Worm (Caenorhabditis elegans) whole organism, L4 larva: ENCODE data around the gene T24B8.4.
A peak's percentile ranks its signal among the peaks of the same experiment; 100 is the strongest.

Experiments
- D1046.2 ChIP-seq: fragments of 200-800 bp; sonication (Bioruptor generic); IDR thresholded peaks from 2 replicates; pipeline ENCODE4 v1.3.6; 2022; ENCODE audit warnings: missing genetic modification characterization, missing compliant biosample characterization
- F10B5.3 ChIP-seq: sonication (generic microtip); optimal IDR thresholded peaks from 2 replicates; lab custom pipeline; 2016; ENCODE audit warnings: mild to moderate bottlenecking, missing genetic modification characterization, missing compliant biosample characterization
- T20F7.1 ChIP-seq: fragments of 200-800 bp; sonication (Bioruptor generic); optimal IDR thresholded peaks from 2 replicates; lab custom pipeline; 2018; ENCODE audit warnings: mild to moderate bottlenecking, missing genetic modification characterization, missing compliant biosample characterization
- Y105C5A.15 ChIP-seq: fragments of 200-800 bp; sonication (Bioruptor generic); IDR thresholded peaks from 2 replicates; pipeline ENCODE4 v1.3.6; 2022; ENCODE audit warnings: missing genetic modification characterization, missing compliant biosample characterization
- Y5F2A.4 ChIP-seq: fragments of 200-800 bp; sonication (Bioruptor generic); optimal IDR thresholded peaks from 2 replicates; lab custom pipeline; 2018; ENCODE audit warnings: mild to moderate bottlenecking, missing genetic modification characterization, missing compliant biosample characterization
- ZK337.2 ChIP-seq: fragments of 200-800 bp; sonication (Bioruptor generic); IDR thresholded peaks from 2 replicates; pipeline ENCODE4 v1.3.6; 2022; ENCODE audit warnings: missing genetic modification reagents, missing genetic modification characterization, missing compliant biosample characterization
- ZK546.5 ChIP-seq, 2 experiments: sonication (generic microtip); optimal IDR thresholded peaks; 2 replicates each; lab custom pipeline; 2017; ENCODE audit warnings: missing biosample characterization in 2 of 2, missing genetic modification characterization in 2 of 2
- aly-2 ChIP-seq: sonication (generic microtip); optimal IDR thresholded peaks from 2 replicates; lab custom pipeline; 2018; ENCODE audit warnings: missing biosample characterization, missing genetic modification characterization
- ama-1 ChIP-seq: fragments of 150-350 bp; optimal IDR thresholded peaks from 2 replicates; lab custom pipeline; 2014; ENCODE audit warnings: inconsistent platforms, mixed read lengths
- arid-1 ChIP-seq: fragments of 200-800 bp; sonication (Bioruptor generic); conservative IDR thresholded peaks from 2 replicates; pipeline ENCODE4 v1.3.6; 2022; ENCODE audit warnings: missing genetic modification reagents, missing genetic modification characterization, missing compliant biosample characterization
- ces-1 ChIP-seq: fragments of 150-350 bp; sonication (generic microtip); optimal IDR thresholded peaks from 4 replicates; lab custom pipeline; 2014; ENCODE audit warnings: missing biosample characterization, missing genetic modification reagents, missing genetic modification characterization
- cey-2 ChIP-seq: sonication (generic microtip); optimal IDR thresholded peaks from 3 replicates; lab custom pipeline; 2017; ENCODE audit warnings: missing genetic modification characterization, mild to moderate bottlenecking, missing compliant biosample characterization, antibody characterized with exemption, borderline replicate concordance; ENCODE audit not compliant: insufficient read depth
- daf-12 ChIP-seq: fragments of 150-350 bp; optimal IDR thresholded peaks from 2 replicates; lab custom pipeline; 2014; ENCODE audit warnings: missing biosample characterization, missing genetic modification reagents, missing genetic modification characterization
- daf-19 ChIP-seq: fragments of 200-800 bp; sonication (Bioruptor generic); conservative IDR thresholded peaks from 2 replicates; pipeline ENCODE4 v1.3.6; 2022; ENCODE audit warnings: missing genetic modification characterization, missing compliant biosample characterization
- daf-8 ChIP-seq: fragments of 200-800 bp; sonication (Bioruptor generic); IDR thresholded peaks from 2 replicates; pipeline ENCODE4 v1.3.6; 2022; ENCODE audit warnings: missing genetic modification characterization, missing compliant biosample characterization
- dmd-6 ChIP-seq: fragments of 200-800 bp; sonication (Bioruptor generic); IDR thresholded peaks from 2 replicates; pipeline ENCODE4 v1.3.6; 2022; ENCODE audit warnings: missing genetic modification reagents, missing genetic modification characterization, missing compliant biosample characterization
- dmd-8 ChIP-seq: fragments of 200-800 bp; sonication (Bioruptor generic); IDR thresholded peaks from 2 replicates; pipeline ENCODE4 v1.3.6; 2022; ENCODE audit warnings: missing genetic modification characterization, missing compliant biosample characterization
- dmd-9 ChIP-seq: fragments of 200-800 bp; sonication (Bioruptor generic); IDR thresholded peaks from 2 replicates; pipeline ENCODE4 v1.3.6; 2022; ENCODE audit warnings: missing genetic modification reagents, missing genetic modification characterization, missing compliant biosample characterization
- dpl-1 ChIP-seq: fragments of 150-350 bp; optimal IDR thresholded peaks from 2 replicates; lab custom pipeline; 2014; ENCODE audit warnings: missing biosample characterization, missing genetic modification reagents, missing genetic modification characterization
- egl-43 ChIP-seq: fragments of 200-800 bp; sonication (Bioruptor generic); IDR thresholded peaks from 2 replicates; pipeline ENCODE4 v1.3.6; 2022; ENCODE audit warnings: missing genetic modification reagents, missing genetic modification characterization, missing compliant biosample characterization
- fkh-10 ChIP-seq: fragments of 150-350 bp; optimal IDR thresholded peaks from 2 replicates; lab custom pipeline; 2014; ENCODE audit warnings: missing biosample characterization, missing genetic modification reagents, missing genetic modification characterization
- hif-1 ChIP-seq, 2 experiments: sonication (generic microtip); optimal IDR thresholded peaks; 2 replicates each; lab custom pipeline; 2016 to 2017; ENCODE audit warnings: missing compliant biosample characterization in 2 of 2, missing genetic modification characterization in 2 of 2, missing genetic modification reagents in 2 of 2, missing genotype in 2 of 2, mild to moderate bottlenecking in 1 of 2
- hlh-11 ChIP-seq: fragments of 200-800 bp; sonication (Bioruptor generic); optimal IDR thresholded peaks from 2 replicates; lab custom pipeline; 2018; ENCODE audit warnings: mild to moderate bottlenecking, missing genetic modification characterization, missing compliant biosample characterization
- hlh-30 ChIP-seq: sonication (generic microtip); optimal IDR thresholded peaks from 2 replicates; lab custom pipeline; 2017; ENCODE audit warnings: antibody characterized with exemption, mild to moderate bottlenecking, missing genetic modification characterization, missing compliant biosample characterization; ENCODE audit not compliant: insufficient read depth
- jun-1 ChIP-seq: fragments of 150-350 bp; optimal IDR thresholded peaks from 2 replicates; lab custom pipeline; 2014; ENCODE audit warnings: missing biosample characterization, missing genetic modification reagents, missing genetic modification characterization
- lin-38 ChIP-seq: fragments of 200-800 bp; sonication (Bioruptor generic); IDR thresholded peaks from 2 replicates; pipeline ENCODE4 v1.3.6; 2022; ENCODE audit warnings: missing genetic modification reagents, missing genetic modification characterization, missing compliant biosample characterization
- lir-3 ChIP-seq: sonication (generic microtip); optimal IDR thresholded peaks from 2 replicates; lab custom pipeline; 2016; ENCODE audit warnings: mild to moderate bottlenecking, missing genetic modification characterization, missing compliant biosample characterization
- madf-9 ChIP-seq: fragments of 200-800 bp; sonication (Bioruptor generic); conservative IDR thresholded peaks from 2 replicates; pipeline ENCODE4 v1.3.6; 2022; ENCODE audit warnings: missing genetic modification reagents, missing genetic modification characterization, missing compliant biosample characterization
- mep-1 ChIP-seq: fragments of 150-350 bp; sonication (generic microtip); optimal IDR thresholded peaks from 3 replicates; lab custom pipeline; 2014; ENCODE audit warnings: missing biosample characterization, missing genetic modification characterization
- mes-2 ChIP-seq: sonication (generic microtip); optimal IDR thresholded peaks from 2 replicates; lab custom pipeline; 2016; ENCODE audit warnings: missing genotype, mild to moderate bottlenecking, missing genetic modification characterization, missing compliant biosample characterization; ENCODE audit not compliant: poor library complexity, severe bottlenecking
- nhr-10 ChIP-seq: fragments of 150-350 bp; optimal IDR thresholded peaks from 2 replicates; lab custom pipeline; 2014; ENCODE audit warnings: missing biosample characterization, missing genetic modification characterization
- nhr-102 ChIP-seq: sonication (generic microtip); optimal IDR thresholded peaks from 2 replicates; lab custom pipeline; 2016; ENCODE audit warnings: mild to moderate bottlenecking, missing genetic modification characterization, moderate library complexity, missing compliant biosample characterization
- nhr-237 ChIP-seq: sonication (generic microtip); optimal IDR thresholded peaks from 2 replicates; lab custom pipeline; 2017; ENCODE audit warnings: missing biosample characterization, missing genetic modification characterization
- nhr-28 ChIP-seq: fragments of 150-350 bp; optimal IDR thresholded peaks from 2 replicates; lab custom pipeline; 2014; ENCODE audit warnings: missing biosample characterization, missing genetic modification characterization
- nhr-42 ChIP-seq: fragments of 200-800 bp; sonication (Bioruptor generic); IDR thresholded peaks from 2 replicates; pipeline ENCODE4 v1.3.6; 2022; ENCODE audit warnings: missing genetic modification characterization, missing compliant biosample characterization
- nhr-48 ChIP-seq: sonication (generic microtip); optimal IDR thresholded peaks from 2 replicates; lab custom pipeline; 2016; ENCODE audit warnings: mild to moderate bottlenecking, missing genetic modification characterization, missing compliant biosample characterization
- pha-4 ChIP-seq, 2 experiments: fragments of 150-350 bp in 1 of 2; fragments of 200-800 bp in 1 of 2; sonication (Bioruptor generic) in 1 of 2; IDR thresholded peaks in 1 of 2; optimal IDR thresholded peaks in 1 of 2; 2 replicates each; pipeline versions ENCODE4 v1.3.6 to Lab custom; 2014 to 2022; ENCODE audit warnings: missing genetic modification characterization in 2 of 2, missing genetic modification reagents in 2 of 2, missing biosample characterization in 1 of 2, missing compliant biosample characterization in 1 of 2
- php-3 ChIP-seq: fragments of 200-800 bp; sonication (Bioruptor generic); IDR thresholded peaks from 2 replicates; pipeline ENCODE4 v1.3.6; 2022; ENCODE audit warnings: missing genetic modification reagents, missing genetic modification characterization, missing compliant biosample characterization
- pqm-1 ChIP-seq: sonication (generic microtip); optimal IDR thresholded peaks from 2 replicates; lab custom pipeline; 2017; ENCODE audit warnings: missing biosample characterization, missing genetic modification characterization
- rbr-2 ChIP-seq: sonication (generic microtip); optimal IDR thresholded peaks from 2 replicates; lab custom pipeline; 2016; ENCODE audit warnings: missing genotype, missing genetic modification characterization, missing compliant biosample characterization
- set-16 ChIP-seq: fragments of 200-800 bp; sonication (Bioruptor generic); IDR thresholded peaks from 2 replicates; pipeline ENCODE4 v1.3.6; 2022; ENCODE audit warnings: missing genetic modification reagents, missing genetic modification characterization, missing compliant biosample characterization
- skn-1 ChIP-seq: fragments of 150-350 bp; optimal IDR thresholded peaks from 2 replicates; lab custom pipeline; 2014; ENCODE audit warnings: missing biosample characterization, missing genetic modification characterization
- snpc-1.2 ChIP-seq: fragments of 200-800 bp; sonication (Bioruptor generic); IDR thresholded peaks from 2 replicates; pipeline ENCODE4 v1.3.6; 2022; ENCODE audit warnings: missing genetic modification reagents, missing genetic modification characterization, missing compliant biosample characterization
- spr-1 ChIP-seq: sonication (generic microtip); optimal IDR thresholded peaks from 2 replicates; lab custom pipeline; 2016; ENCODE audit warnings: mild to moderate bottlenecking, missing genetic modification characterization, missing compliant biosample characterization
- spr-3 ChIP-seq: fragments of 200-800 bp; sonication (Bioruptor generic); optimal IDR thresholded peaks from 2 replicates; lab custom pipeline; 2018; ENCODE audit warnings: mild to moderate bottlenecking, missing genetic modification characterization, missing compliant biosample characterization
- tag-97 ChIP-seq: fragments of 200-800 bp; sonication (Bioruptor generic); IDR thresholded peaks from 2 replicates; pipeline ENCODE4 v1.3.6; 2022; ENCODE audit warnings: missing genetic modification characterization, missing compliant biosample characterization
- tra-1 ChIP-seq: fragments of 200-800 bp; sonication (Bioruptor generic); IDR thresholded peaks from 2 replicates; pipeline ENCODE4 v1.3.6; 2022; ENCODE audit warnings: missing genetic modification reagents, missing genetic modification characterization, missing compliant biosample characterization
- unc-62 ChIP-seq, 3 experiments: fragments of 150-350 bp in 1 of 3; sonication (generic microtip); optimal IDR thresholded peaks in 2 of 3; peaks in 1 of 3; 1 replicate in 1 of 3; 2 replicates in 2 of 3; lab custom pipeline; 2014 to 2017; ENCODE audit warnings: missing biosample characterization in 3 of 3, missing genetic modification characterization in 3 of 3, missing genetic modification reagents in 3 of 3, missing genotype in 1 of 3
- zag-1 ChIP-seq: fragments of 150-350 bp; optimal IDR thresholded peaks from 2 replicates; lab custom pipeline; 2014; ENCODE audit warnings: missing biosample characterization, missing genetic modification characterization

The T24B8.4 gene

ce11 chrII:9113759-9114158 is 43.1 kb upstream of the T24B8.4 start (continued):
- TF ChIP-seq hif-1 (tag; optimal IDR thresholded peaks at IDR 0.05; lab: Kevin White, UChicago) = peak in 1 of 2 experiments; percentile 41
- peak; percentile 25 for TF ChIP-seq mes-2 (tag; lab: Kevin White, UChicago)
- no peak for TF ChIP-seq jun-1 (tag; lab: Kevin White, UChicago)
- peak; percentile 59 for TF ChIP-seq spr-1 (tag; lab: Kevin White, UChicago)
- TF ChIP-seq nhr-10 = no peak
- TF ChIP-seq D1046.2 (GFP tag; lab: Robert Waterston, UW) = no peak
- TF ChIP-seq snpc-1.2 = no peak
- no peak for TF ChIP-seq dmd-8 (GFP tag; lab: Robert Waterston, UW)
- TF ChIP-seq egl-43 (GFP tag; lab: Robert Waterston, UW) = no peak
- peak; percentile 26 for TF ChIP-seq pqm-1 (tag; lab: Kevin White, UChicago)
- peak; percentile 44 for TF ChIP-seq dpl-1 (GFP tag; lab: Kevin White, UChicago)
- TF ChIP-seq fkh-10 = no peak
- TF ChIP-seq nhr-237 (tag; lab: Kevin White, UChicago) = no peak
- TF ChIP-seq cey-2 (tag; lab: Kevin White, UChicago) = no peak
- no peak for TF ChIP-seq lir-3 (tag; lab: Kevin White, UChicago)
- no peak for TF ChIP-seq ZK546.5 (tag; optimal IDR thresholded peaks at IDR 0.05; lab: Kevin White, UChicago)
- peak; percentile 39 for TF ChIP-seq nhr-102 (tag; lab: Kevin White, UChicago)
- TF ChIP-seq spr-3 (GFP tag; lab: Kevin White, UChicago) = peak; percentile 33
- no peak for TF ChIP-seq set-16 (GFP tag; lab: Robert Waterston, UW)

ce11 chrII:9112851-9113250 is 42.2 kb upstream of the T24B8.4 start, which contains the start of gene jun-1:
jun-1 (plus strand) TSS chrII:9113157.
- TF ChIP-seq spr-3 (GFP tag; lab: Kevin White, UChicago) (no peak), Y105C5A.15 (GFP tag; lab: Robert Waterston, UW) (no peak), madf-9 (GFP tag; lab: Robert Waterston, UW) (no peak), hlh-30 (tag; lab: Kevin White, UChicago) (peak; percentile 95), rbr-2 (tag; lab: Kevin White, UChicago) (peak; percentile 83), daf-8 (no peak), nhr-42 (GFP tag; lab: Robert Waterston, UW) (no peak), ama-1 (no peak), lin-38 (GFP tag; lab: Robert Waterston, UW) (peak; percentile 55), daf-12 (tag; lab: Kevin White, UChicago) (no peak), nhr-28 (peak; percentile 89), pha-4 (GFP tag; IDR thresholded peaks at IDR 0.05; lab: Robert Waterston, UW) (0 out of 2 replicates have a peak, but pooled peaks have one; percentile 22), pha-4 (tag; optimal IDR thresholded peaks at IDR 0.05; lab: Kevin White, UChicago) (no peak), dmd-9 (GFP tag; lab: Robert Waterston, UW) (no peak), php-3 (no peak), mep-1 (tag; lab: Kevin White, UChicago) (peak; percentile 93), tag-97 (GFP tag; lab: Robert Waterston, UW) (no peak), hlh-11 (tag; lab: Kevin White, UChicago) (peak; percentile 91), skn-1 (no peak), Y5F2A.4 (GFP tag; lab: Kevin White, UChicago) (no peak), T20F7.1 (GFP tag; lab: Kevin White, UChicago) (peak; percentile 71), snpc-1.2 (no peak), daf-19 (GFP tag; lab: Robert Waterston, UW) (no peak), arid-1 (GFP tag; lab: Robert Waterston, UW) (no peak), nhr-48 (tag; lab: Kevin White, UChicago) (peak; percentile 73), ces-1 (GFP tag; lab: Kevin White, UChicago) (no peak), ZK337.2 (GFP tag; lab: Robert Waterston, UW) (no peak), nhr-102 (tag; lab: Kevin White, UChicago) (peak; percentile 46), zag-1 (tag; lab: Kevin White, UChicago) (no peak), dmd-6 (GFP tag; lab: Robert Waterston, UW) (peak; percentile 74), aly-2 (tag; lab: Kevin White, UChicago) (no peak), unc-62 (GFP tag; optimal IDR thresholded peaks at IDR 0.05 in 1 of 2; lab: Kevin White, UChicago) (peak in 1 of 2 experiments; percentile 100), unc-62 (tag; optimal IDR thresholded peaks at IDR 0.05; lab: Kevin White, UChicago) (no peak), tra-1 (peak; percentile 60; the same call in 1 of the 2 replicates), F10B5.3 (tag; lab: Kevin White, UChicago) (no peak), nhr-10 (peak; percentile 17)
